Worm (Caenorhabditis elegans) whole organism, late embryonic: Measurements from ENCODE around the gene msra-1.

Experiments used
- Y22D7AL.16 ChIP-seq: sonication (generic microtip); optimal IDR thresholded peaks from 2 replicates; lab custom pipeline; 2016; ENCODE audit warnings: missing genetic modification characterization, missing compliant biosample characterization
- ceh-22 ChIP-seq: sonication (generic microtip); optimal IDR thresholded peaks from 2 replicates; lab custom pipeline; 2017; ENCODE audit warnings: missing biosample characterization, missing genetic modification characterization
- ceh-31 ChIP-seq: sonication (generic microtip); optimal IDR thresholded peaks from 2 replicates; lab custom pipeline; 2016; ENCODE audit warnings: missing genetic modification characterization, missing compliant biosample characterization
- elt-4 ChIP-seq: sonication (generic microtip); optimal IDR thresholded peaks from 2 replicates; lab custom pipeline; 2016; ENCODE audit warnings: missing genetic modification characterization, missing compliant biosample characterization
- fkh-10 ChIP-seq: fragments of 150-350 bp; optimal IDR thresholded peaks from 2 replicates; lab custom pipeline; 2014; ENCODE audit warnings: missing biosample characterization, missing genetic modification reagents, missing genetic modification characterization
- pat-9 ChIP-seq: fragments of 200-800 bp; sonication (Bioruptor generic); optimal IDR thresholded peaks from 2 replicates; lab custom pipeline; 2018; ENCODE audit warnings: mild to moderate bottlenecking, missing genetic modification characterization, moderate library complexity, missing compliant biosample characterization
- pha-4 ChIP-seq: fragments of 150-350 bp; optimal IDR thresholded peaks from 2 replicates; lab custom pipeline; 2018; ENCODE audit warnings: missing biosample characterization, missing genetic modification reagents, missing genetic modification characterization

- TF ChIP-seq fkh-10 (no peak), ceh-22 (tag; lab: Kevin White, UChicago) (no peak), pat-9 (no peak), ceh-31 (tag; lab: Kevin White, UChicago) (no peak), pha-4 (tag; lab: Kevin White, UChicago) (no peak), Y22D7AL.16 (tag; lab: Kevin White, UChicago) (no peak), elt-4 (tag; lab: Kevin White, UChicago) (no peak)
These were observed 41.4 kb upstream of the msra-1 start for ce11 chrII:7405262-7405661.
